Fruit fly (Drosophila melanogaster): ENCODE data around the gene CG32121.

The CG32121 gene

dm6 chr3L:13406873-13407272 lies 15.3 kb downstream of the CG32121 start:
- no peak for TF ChIP-seq kay (GFP tag; ENCODE audit: borderline replicate concordance)

- TF ChIP-seq toe (GFP tag; optimal IDR thresholded peaks at IDR 0.05): no peak
- no peak for TF ChIP-seq CG7045 (GFP tag; optimal IDR thresholded peaks at IDR 0.05)
- TF ChIP-seq bab1 (GFP tag; optimal IDR thresholded peaks at IDR 0.05): no peak
- no peak for TF ChIP-seq cic (GFP tag; optimal IDR thresholded peaks at IDR 0.05)
- TF ChIP-seq CG1620 (GFP tag; optimal IDR thresholded peaks at IDR 0.05): no peak
- no peak for TF ChIP-seq cnc (optimal IDR thresholded peaks at IDR 0.05)
- TF ChIP-seq Mnt (GFP tag; optimal IDR thresholded peaks at IDR 0.05): no peak
- no peak for TF ChIP-seq CG33017 (tag; optimal IDR thresholded peaks at IDR 0.05)
These were observed 18.8 kb downstream of the CG32121 start for dm6 chr3L:13403141-13403867.

- TF ChIP-seq pad (GFP tag; optimal IDR thresholded peaks at IDR 0.05) (no peak), cic (GFP tag; optimal IDR thresholded peaks at IDR 0.05) (no peak), CG33017 (tag; optimal IDR thresholded peaks at IDR 0.05) (no peak), CG1620 (GFP tag; optimal IDR thresholded peaks at IDR 0.05) (no peak), Mnt (GFP tag; optimal IDR thresholded peaks at IDR 0.05) (no peak), CG7045 (GFP tag; optimal IDR thresholded peaks at IDR 0.05) (no peak), CG14711 (tag; optimal IDR thresholded peaks at IDR 0.05) (no peak), CG12768 (GFP tag; optimal IDR thresholded peaks at IDR 0.05) (no peak), Crg-1 (GFP tag; optimal IDR thresholded peaks at IDR 0.05) (no peak), CG7101 (tag; optimal IDR thresholded peaks at IDR 0.05) (no peak), bab1 (GFP tag; optimal IDR thresholded peaks at IDR 0.05) (no peak), tj (GFP tag; optimal IDR thresholded peaks at IDR 0.05) (no peak), kay (GFP tag; ENCODE audit: borderline replicate concordance) (no peak), toe (GFP tag; optimal IDR thresholded peaks at IDR 0.05) (no peak), CG11617 (GFP tag; optimal IDR thresholded peaks at IDR 0.05) (no peak), cnc (optimal IDR thresholded peaks at IDR 0.05) (no peak), Hr96 (GFP tag; optimal IDR thresholded peaks at IDR 0.05) (no peak), CG5204 (GFP tag; optimal IDR thresholded peaks at IDR 0.05) (no peak), Clk (GFP tag; optimal IDR thresholded peaks at IDR 0.05) (no peak), ovo (GFP tag; optimal IDR thresholded peaks at IDR 0.05) (no peak)
These were observed 21.2 kb downstream of the CG32121 start, which contains the start of gene sens for dm6 chr3L:13400872-13401418. sens (minus strand) TSS chr3L:13401125.

- TF ChIP-seq ovo (GFP tag; optimal IDR thresholded peaks at IDR 0.05) (no peak), toe (GFP tag; optimal IDR thresholded peaks at IDR 0.05) (no peak), pad (GFP tag; optimal IDR thresholded peaks at IDR 0.05) (no peak), CG5204 (GFP tag; optimal IDR thresholded peaks at IDR 0.05) (no peak), CG7045 (GFP tag; optimal IDR thresholded peaks at IDR 0.05) (no peak), Hr96 (GFP tag; optimal IDR thresholded peaks at IDR 0.05) (no peak), Crg-1 (GFP tag; optimal IDR thresholded peaks at IDR 0.05) (no peak), CG11617 (GFP tag; optimal IDR thresholded peaks at IDR 0.05) (no peak), Mnt (GFP tag; optimal IDR thresholded peaks at IDR 0.05) (no peak), CG7101 (tag; optimal IDR thresholded peaks at IDR 0.05) (no peak), CG33017 (tag; optimal IDR thresholded peaks at IDR 0.05) (no peak), CG14711 (tag; optimal IDR thresholded peaks at IDR 0.05) (no peak), bab1 (GFP tag; optimal IDR thresholded peaks at IDR 0.05) (no peak), cnc (optimal IDR thresholded peaks at IDR 0.05) (no peak), Clk (GFP tag; optimal IDR thresholded peaks at IDR 0.05) (no peak), kay (GFP tag; ENCODE audit: borderline replicate concordance) (no peak), CG1620 (GFP tag; optimal IDR thresholded peaks at IDR 0.05) (no peak), CG12768 (GFP tag; optimal IDR thresholded peaks at IDR 0.05) (no peak)
These were observed 24.5 kb downstream of the CG32121 start for dm6 chr3L:13397656-13398055.

dm6 chr3L:13393538-13393937 lies 28.6 kb downstream of the CG32121 start:
- TF ChIP-seq CG7101 (tag; optimal IDR thresholded peaks at IDR 0.05) (no peak), kay (GFP tag; ENCODE audit: borderline replicate concordance) (no peak), pad (GFP tag; optimal IDR thresholded peaks at IDR 0.05) (no peak), Hr96 (GFP tag; optimal IDR thresholded peaks at IDR 0.05) (no peak), bab1 (GFP tag; optimal IDR thresholded peaks at IDR 0.05) (no peak), CG11617 (GFP tag; optimal IDR thresholded peaks at IDR 0.05) (no peak), Clk (GFP tag; optimal IDR thresholded peaks at IDR 0.05) (no peak), CG12768 (GFP tag; optimal IDR thresholded peaks at IDR 0.05) (no peak), Crg-1 (GFP tag; optimal IDR thresholded peaks at IDR 0.05) (no peak), Mnt (GFP tag; optimal IDR thresholded peaks at IDR 0.05) (no peak), cnc (optimal IDR thresholded peaks at IDR 0.05) (no peak), CG14711 (tag; optimal IDR thresholded peaks at IDR 0.05) (no peak), tj (GFP tag; optimal IDR thresholded peaks at IDR 0.05) (no peak), toe (GFP tag; optimal IDR thresholded peaks at IDR 0.05) (no peak), ovo (GFP tag; optimal IDR thresholded peaks at IDR 0.05) (no peak), CG33017 (tag; optimal IDR thresholded peaks at IDR 0.05) (no peak), cic (GFP tag; optimal IDR thresholded peaks at IDR 0.05) (no peak), CG7045 (GFP tag; optimal IDR thresholded peaks at IDR 0.05) (no peak)

- TF ChIP-seq CG12768 (GFP tag; optimal IDR thresholded peaks at IDR 0.05): no peak
- TF ChIP-seq bab1 (GFP tag; optimal IDR thresholded peaks at IDR 0.05): no peak
- TF ChIP-seq Clk (GFP tag; optimal IDR thresholded peaks at IDR 0.05): no peak
- no peak for TF ChIP-seq ovo (GFP tag; optimal IDR thresholded peaks at IDR 0.05)
- no peak for TF ChIP-seq kay (GFP tag; ENCODE audit: borderline replicate concordance)
- no peak for TF ChIP-seq CG33017 (tag; optimal IDR thresholded peaks at IDR 0.05)
- TF ChIP-seq Hr96 (GFP tag; optimal IDR thresholded peaks at IDR 0.05): no peak
- no peak for TF ChIP-seq pad (GFP tag; optimal IDR thresholded peaks at IDR 0.05)
- no peak for TF ChIP-seq cnc (optimal IDR thresholded peaks at IDR 0.05)
- no peak for TF ChIP-seq CG7101 (tag; optimal IDR thresholded peaks at IDR 0.05)
- no peak for TF ChIP-seq Crg-1 (GFP tag; optimal IDR thresholded peaks at IDR 0.05)
- no peak for TF ChIP-seq tj (GFP tag; optimal IDR thresholded peaks at IDR 0.05)
- no peak for TF ChIP-seq cic (GFP tag; optimal IDR thresholded peaks at IDR 0.05)
These were observed 32.3 kb downstream of the CG32121 start, which contains the start of gene Poc1 for dm6 chr3L:13389834-13390233. Poc1 (minus strand) TSS chr3L:13390006.

Measured in whole organism, adult.